Worm (Caenorhabditis elegans) whole organism, early embryonic: Measurements from ENCODE around the gene T16G12.4.
A peak's percentile ranks its signal among the peaks of the same experiment; 100 is the strongest.

Experiments used
- B0310.2 ChIP-seq: sonication (generic microtip); optimal IDR thresholded peaks from 2 replicates; lab custom pipeline; 2016; ENCODE audit warnings: mild to moderate bottlenecking, missing genetic modification characterization, missing compliant biosample characterization
- F13C5.2 ChIP-seq: sonication (generic microtip); optimal IDR thresholded peaks from 2 replicates; lab custom pipeline; 2017; ENCODE audit warnings: mild to moderate bottlenecking, missing genetic modification characterization, inconsistent platforms, missing compliant biosample characterization
- aly-1 ChIP-seq: sonication (generic microtip); optimal IDR thresholded peaks from 2 replicates; lab custom pipeline; 2016; ENCODE audit warnings: missing genetic modification characterization, missing compliant biosample characterization
- ama-1 ChIP-seq: fragments of 150-350 bp; optimal IDR thresholded peaks from 2 replicates; lab custom pipeline; 2014
- ceh-13 ChIP-seq: fragments of 200-800 bp; sonication (Bioruptor generic); optimal IDR thresholded peaks from 2 replicates; lab custom pipeline; 2018; ENCODE audit warnings: mild to moderate bottlenecking, missing genetic modification characterization, missing compliant biosample characterization
- ceh-36 ChIP-seq: sonication (generic microtip); optimal IDR thresholded peaks from 2 replicates; lab custom pipeline; 2016; ENCODE audit warnings: missing genetic modification characterization, inconsistent platforms, missing compliant biosample characterization
- ets-7 ChIP-seq: sonication (generic microtip); optimal IDR thresholded peaks from 2 replicates; lab custom pipeline; 2016; ENCODE audit warnings: missing genotype, missing genetic modification characterization, missing compliant biosample characterization
- flt-1 ChIP-seq: fragments of 200-800 bp; sonication (Bioruptor generic); IDR thresholded peaks from 2 replicates; pipeline ENCODE4 v1.3.6; 2022; ENCODE audit warnings: missing genetic modification characterization, missing compliant biosample characterization
- hmbx-1 ChIP-seq: sonication (generic microtip); optimal IDR thresholded peaks from 2 replicates; lab custom pipeline; 2016; ENCODE audit warnings: mild to moderate bottlenecking, missing genetic modification characterization, missing compliant biosample characterization
- hmg-4 ChIP-seq: fragments of 200-800 bp; sonication (Bioruptor generic); optimal IDR thresholded peaks from 2 replicates; lab custom pipeline; 2018; ENCODE audit warnings: mild to moderate bottlenecking, missing genetic modification characterization, missing compliant biosample characterization
- hnd-1 ChIP-seq: sonication (generic microtip); optimal IDR thresholded peaks from 2 replicates; lab custom pipeline; 2016; ENCODE audit warnings: missing genetic modification characterization, missing compliant biosample characterization
- pes-1 ChIP-seq: fragments of 200-800 bp; sonication (Bioruptor generic); IDR thresholded peaks from 2 replicates; pipeline ENCODE4 v1.3.6; 2022; ENCODE audit warnings: missing genetic modification reagents, missing genetic modification characterization, missing compliant biosample characterization
- scrt-1 ChIP-seq: fragments of 200-800 bp; sonication (Bioruptor generic); IDR thresholded peaks from 2 replicates; pipeline ENCODE4 v1.3.6; 2022; ENCODE audit warnings: missing genetic modification characterization, missing compliant biosample characterization
- sea-1 ChIP-seq: fragments of 200-800 bp; sonication (Bioruptor generic); conservative IDR thresholded peaks from 2 replicates; pipeline ENCODE4 v1.3.6; 2022; ENCODE audit warnings: missing genetic modification characterization, missing compliant biosample characterization
- tbx-11 ChIP-seq: fragments of 200-800 bp; sonication (Bioruptor generic); IDR thresholded peaks from 2 replicates; pipeline ENCODE4 v1.3.6; 2022; ENCODE audit warnings: missing genetic modification characterization, missing compliant biosample characterization
- tbx-37 ChIP-seq: fragments of 200-800 bp; sonication (Bioruptor generic); conservative IDR thresholded peaks from 2 replicates; pipeline ENCODE4 v1.3.6; 2022; ENCODE audit warnings: missing genetic modification reagents, missing genetic modification characterization, missing compliant biosample characterization
- tra-4 ChIP-seq: sonication (generic microtip); optimal IDR thresholded peaks from 2 replicates; lab custom pipeline; 2017; ENCODE audit warnings: missing genetic modification characterization, missing compliant biosample characterization

The T16G12.4 gene

ce11 chrIII:10057518-10057917, at the start of gene T16G12.4:
Gene T16G12.4 (plus strand): TSS chrIII:10057818.
- TF ChIP-seq F13C5.2, result no peak
- TF ChIP-seq ceh-36 (tag; lab: Kevin White, UChicago), result no peak
- no peak for TF ChIP-seq ama-1 (lab: Kevin White, UChicago)
- no peak for TF ChIP-seq tbx-37
- TF ChIP-seq hmg-4 (GFP tag; lab: Kevin White, UChicago), result no peak
- no peak for TF ChIP-seq hnd-1
- TF ChIP-seq ceh-13 (GFP tag; lab: Kevin White, UChicago), result no peak
- no peak for TF ChIP-seq B0310.2 (tag; lab: Kevin White, UChicago)
- no peak for TF ChIP-seq tra-4 (tag; lab: Kevin White, UChicago)
- no peak for TF ChIP-seq aly-1
- TF ChIP-seq hmbx-1, result no peak
- no peak for TF ChIP-seq pes-1 (GFP tag; lab: Robert Waterston, UW)
- TF ChIP-seq scrt-1 (GFP tag; lab: Robert Waterston, UW), result no peak
- no peak for TF ChIP-seq flt-1 (GFP tag; lab: Robert Waterston, UW)

- TF ChIP-seq hnd-1 (no peak), aly-1 (no peak), scrt-1 (GFP tag; lab: Robert Waterston, UW) (no peak)
Observed at ce11 chrIII:10010117-10010516, 47.5 kb upstream of the T16G12.4 start, which contains the start of gene fbxa-155. Gene fbxa-155 (minus strand): TSS chrIII:10010217.

DNA sequence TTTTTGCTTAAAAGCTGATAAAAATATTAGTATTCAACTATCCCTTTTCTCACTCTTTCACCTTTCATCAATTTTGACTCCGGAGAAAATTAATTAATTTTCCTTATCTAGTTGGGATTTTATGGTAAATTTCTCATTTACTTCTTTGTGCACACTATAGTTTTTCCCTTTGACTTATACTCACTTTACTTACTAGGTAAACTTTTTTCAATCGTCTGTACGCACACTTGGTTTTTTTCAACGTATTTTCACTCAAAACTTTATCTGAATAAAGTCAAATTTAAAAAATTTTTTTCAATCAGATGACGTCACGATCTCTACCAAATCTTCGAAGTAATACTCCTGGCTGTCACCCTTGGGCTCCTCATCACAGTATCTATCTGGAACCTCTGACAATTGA, 45.5 kb upstream of the T16G12.4 start, which contains the start of gene C05B5.16:
Gene C05B5.16 (plus strand): TSS at position 301 of the 400 bp plus-strand sequence.
- TF ChIP-seq F13C5.2, result no peak
- TF ChIP-seq hmg-4 (GFP tag; lab: Kevin White, UChicago), result no peak
- no peak for TF ChIP-seq flt-1 (GFP tag; lab: Robert Waterston, UW)
- no peak for TF ChIP-seq ceh-13 (GFP tag; lab: Kevin White, UChicago)
- no peak for TF ChIP-seq ets-7 (tag; lab: Kevin White, UChicago)
- TF ChIP-seq pes-1 (GFP tag; lab: Robert Waterston, UW), result no peak
- TF ChIP-seq tbx-37, result no peak
- TF ChIP-seq sea-1 (GFP tag; lab: Robert Waterston, UW), result no peak
- TF ChIP-seq tra-4 (tag; lab: Kevin White, UChicago), result no peak

ce11 chrIII:10016413-10017051, 41.1 kb upstream of the T16G12.4 start, which contains the start of gene rgs-1:
Gene rgs-1 (minus strand): TSS chrIII:10016558.
- TF ChIP-seq F13C5.2 (peak; percentile 17), ets-7 (tag; lab: Kevin White, UChicago) (no peak), ceh-36 (tag; lab: Kevin White, UChicago) (no peak)

ce11 chrIII:10018007-10018406, 39.6 kb upstream of the T16G12.4 start:
- TF ChIP-seq ceh-36 (tag; lab: Kevin White, UChicago) (no peak), ama-1 (lab: Kevin White, UChicago) (no peak), sea-1 (GFP tag; lab: Robert Waterston, UW) (no peak), hmbx-1 (no peak), aly-1 (no peak), scrt-1 (GFP tag; lab: Robert Waterston, UW) (no peak), flt-1 (GFP tag; lab: Robert Waterston, UW) (no peak), hmg-4 (GFP tag; lab: Kevin White, UChicago) (no peak), tbx-11 (no peak), hnd-1 (no peak), pes-1 (GFP tag; lab: Robert Waterston, UW) (no peak), ceh-13 (GFP tag; lab: Kevin White, UChicago) (no peak), tra-4 (tag; lab: Kevin White, UChicago) (no peak), tbx-37 (no peak), F13C5.2 (no peak)

ce11 chrIII:10023452-10023851, 34.2 kb upstream of the T16G12.4 start, which contains the start of gene ins-21:
Gene ins-21 (plus strand): TSS chrIII:10023752.
- TF ChIP-seq ceh-13 (GFP tag; lab: Kevin White, UChicago) (no peak), sea-1 (GFP tag; lab: Robert Waterston, UW) (no peak), hnd-1 (no peak), pes-1 (GFP tag; lab: Robert Waterston, UW) (no peak), B0310.2 (tag; lab: Kevin White, UChicago) (no peak), tbx-11 (no peak), hmbx-1 (no peak), hmg-4 (GFP tag; lab: Kevin White, UChicago) (no peak), aly-1 (no peak), scrt-1 (GFP tag; lab: Robert Waterston, UW) (no peak), ets-7 (tag; lab: Kevin White, UChicago) (no peak), F13C5.2 (no peak)

ce11 chrIII:10025989-10026388, 31.6 kb upstream of the T16G12.4 start, which contains the start of gene ins-22:
Gene ins-22 (plus strand): TSS chrIII:10026289.
- TF ChIP-seq F13C5.2 (no peak), sea-1 (GFP tag; lab: Robert Waterston, UW) (no peak), pes-1 (GFP tag; lab: Robert Waterston, UW) (no peak), aly-1 (no peak), scrt-1 (GFP tag; lab: Robert Waterston, UW) (no peak), tbx-11 (no peak), B0310.2 (tag; lab: Kevin White, UChicago) (no peak), ceh-13 (GFP tag; lab: Kevin White, UChicago) (no peak), ama-1 (lab: Kevin White, UChicago) (no peak), hnd-1 (no peak), ets-7 (tag; lab: Kevin White, UChicago) (no peak), hmg-4 (GFP tag; lab: Kevin White, UChicago) (no peak), tra-4 (tag; lab: Kevin White, UChicago) (no peak), hmbx-1 (no peak), flt-1 (GFP tag; lab: Robert Waterston, UW) (no peak), ceh-36 (tag; lab: Kevin White, UChicago) (no peak), tbx-37 (no peak)
